Fruit fly (Drosophila melanogaster) whole organism, pupa: ENCODE data around the gene Tat.

Experiments
- CG12605 ChIP-seq: fragments of 200-800 bp; sonication (Bioruptor generic); IDR thresholded peaks from 2 replicates; pipeline ENCODE4 v1.3.6; 2022; ENCODE audit warnings: missing biosample characterization, missing genetic modification characterization
- CG15710 ChIP-seq: fragments of 200-800 bp; sonication (Bioruptor generic); optimal IDR thresholded peaks from 2 replicates; lab custom pipeline; 2018; ENCODE audit warnings: missing biosample characterization, mild to moderate bottlenecking, missing genetic modification characterization, moderate library complexity
- CG17806 ChIP-seq: fragments of 200-800 bp; sonication (Bioruptor generic); optimal IDR thresholded peaks from 2 replicates; lab custom pipeline; 2018; ENCODE audit warnings: missing biosample characterization, mild to moderate bottlenecking, missing genetic modification characterization, moderate library complexity
- CG32121 ChIP-seq: fragments of 200-800 bp; sonication (Bioruptor generic); IDR thresholded peaks from 2 replicates; pipeline ENCODE4 v1.3.6; 2022; ENCODE audit warnings: missing biosample characterization, missing genetic modification characterization
- CG9948 ChIP-seq: fragments of 200-800 bp; sonication (Bioruptor generic); optimal IDR thresholded peaks from 2 replicates; lab custom pipeline; 2018; ENCODE audit warnings: missing biosample characterization, mild to moderate bottlenecking, missing genetic modification characterization, moderate library complexity
- Pif1B ChIP-seq: fragments of 200-800 bp; sonication (Bioruptor generic); optimal IDR thresholded peaks from 3 replicates; lab custom pipeline; 2016; ENCODE audit warnings: missing biosample characterization, missing genetic modification characterization
- Snoo ChIP-seq: fragments of 200-800 bp; sonication (Bioruptor generic); optimal IDR thresholded peaks from 3 replicates; lab custom pipeline; 2017; ENCODE audit warnings: missing biosample characterization, mild to moderate bottlenecking, missing genetic modification characterization, inconsistent platforms
- gl ChIP-seq: fragments of 200-800 bp; sonication (Bioruptor generic); optimal IDR thresholded peaks from 2 replicates; lab custom pipeline; 2018; ENCODE audit warnings: missing biosample characterization, mild to moderate bottlenecking, missing genetic modification characterization

- TF ChIP-seq CG12605 (GFP tag; lab: Robert Waterston, UW) = peak; percentile 81
- peak; percentile 13 for TF ChIP-seq gl (tag; lab: Kevin White, UChicago)
- peak; percentile 86 for TF ChIP-seq CG9948
- peak; percentile 22 for TF ChIP-seq Snoo
- TF ChIP-seq CG15710 (tag; lab: Kevin White, UChicago) = peak; percentile 68
- peak; percentile 46 for TF ChIP-seq Pif1B (GFP tag; lab: Kevin White, UChicago)
- TF ChIP-seq CG17806 (tag; lab: Kevin White, UChicago) = peak; percentile 76
- TF ChIP-seq CG32121 (GFP tag; lab: Robert Waterston, UW) = peak; percentile 83
Measured at dm6 chrX:14214505-14215449, 46.2 kb upstream of the Tat start.
